Worm (Caenorhabditis elegans) whole organism, L1 larva: ENCODE results near the gene irld-57.

Experiments used
- C04F5.9 ChIP-seq: sonication (generic microtip); optimal IDR thresholded peaks from 2 replicates; lab custom pipeline; 2016; ENCODE audit warnings: missing genetic modification characterization, missing compliant biosample characterization
- aly-2 ChIP-seq: fragments of 150-350 bp; optimal IDR thresholded peaks from 2 replicates; lab custom pipeline; 2014; ENCODE audit warnings: missing biosample characterization, missing genetic modification characterization
- blmp-1 ChIP-seq: fragments of 150-350 bp; optimal IDR thresholded peaks from 2 replicates; lab custom pipeline; 2014; ENCODE audit warnings: missing biosample characterization, missing genetic modification characterization
- ceh-82 ChIP-seq, 3 experiments: fragments of 150-350 bp in 1 of 3; sonication (generic microtip) in 2 of 3; optimal IDR thresholded peaks; 2 replicates each; lab custom pipeline; 2014 to 2017; ENCODE audit warnings: missing biosample characterization in 3 of 3, missing genetic modification characterization in 3 of 3
- egl-27 ChIP-seq, 2 experiments: fragments of 150-350 bp in 1 of 2; sonication (generic microtip); optimal IDR thresholded peaks; 3 replicates each; lab custom pipeline; 2017 to 2018; ENCODE audit warnings: missing biosample characterization in 2 of 2, missing genetic modification characterization in 2 of 2, missing genetic modification reagents in 2 of 2
- lin-39 ChIP-seq: fragments of 150-350 bp; optimal IDR thresholded peaks from 2 replicates; lab custom pipeline; 2014; ENCODE audit warnings: missing biosample characterization, missing genetic modification reagents, missing genetic modification characterization
- lir-3 ChIP-seq: sonication (generic microtip); optimal IDR thresholded peaks from 2 replicates; lab custom pipeline; 2016; ENCODE audit warnings: mild to moderate bottlenecking, missing genetic modification characterization, moderate library complexity, missing compliant biosample characterization; ENCODE audit not compliant: poor library complexity
- nhr-28 ChIP-seq: fragments of 150-350 bp; optimal IDR thresholded peaks from 2 replicates; lab custom pipeline; 2014; ENCODE audit warnings: missing biosample characterization, missing genetic modification characterization
- nhr-77 ChIP-seq: fragments of 150-350 bp; optimal IDR thresholded peaks from 2 replicates; lab custom pipeline; 2014; ENCODE audit warnings: missing biosample characterization, missing genetic modification characterization
- pag-3 ChIP-seq: sonication (generic microtip); optimal IDR thresholded peaks from 2 replicates; lab custom pipeline; 2017; ENCODE audit warnings: missing genetic modification characterization, mild to moderate bottlenecking, missing compliant biosample characterization, antibody characterized with exemption, borderline replicate concordance; ENCODE audit not compliant: insufficient read depth
- pqm-1 ChIP-seq: sonication (generic microtip); optimal IDR thresholded peaks from 3 replicates; lab custom pipeline; 2017; ENCODE audit warnings: missing biosample characterization, missing genetic modification characterization
- snpc-4 ChIP-seq: fragments of 150-350 bp; optimal IDR thresholded peaks from 2 replicates; lab custom pipeline; 2014; ENCODE audit warnings: missing biosample characterization, missing genetic modification characterization
- unc-130 ChIP-seq: fragments of 150-350 bp; optimal IDR thresholded peaks from 2 replicates; lab custom pipeline; 2017; ENCODE audit warnings: missing biosample characterization, missing genetic modification characterization, inconsistent platforms
- ztf-11 ChIP-seq, 2 experiments: sonication (generic microtip); optimal IDR thresholded peaks; 2 replicates each; lab custom pipeline; 2016 to 2017; ENCODE audit warnings: missing genetic modification characterization in 2 of 2, missing biosample characterization in 1 of 2, missing compliant biosample characterization in 1 of 2

DNA sequence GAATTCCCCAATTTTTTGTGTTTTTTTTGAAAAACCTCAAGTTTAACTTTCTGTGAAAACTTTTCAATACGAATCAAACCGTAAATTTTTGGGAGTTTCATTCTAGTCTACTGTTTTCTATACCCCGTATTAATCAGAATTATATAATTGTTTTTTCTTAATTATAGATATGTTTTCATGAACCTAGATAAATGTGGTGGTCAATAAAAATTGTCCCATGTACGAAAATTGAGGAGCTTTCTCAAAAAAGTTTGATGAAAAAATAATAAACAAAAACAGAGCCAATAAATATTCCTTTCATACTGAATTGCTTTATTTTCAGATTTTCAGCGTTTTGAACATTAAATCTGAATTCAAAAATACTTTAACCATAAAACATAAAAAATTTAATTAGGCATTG, 16.1 kb downstream of the irld-57 start, which contains the start of gene Y6E2A.1:
- TF ChIP-seq blmp-1 (tag; lab: Kevin White, UChicago) (no peak), unc-130 (tag; lab: Kevin White, UChicago) (no peak), aly-2 (tag; lab: Kevin White, UChicago) (no peak), pqm-1 (tag; lab: Kevin White, UChicago) (no peak), nhr-77 (no peak), nhr-28 (tag; lab: Kevin White, UChicago) (no peak), snpc-4 (tag; lab: Kevin White, UChicago) (no peak), lir-3 (tag; lab: Kevin White, UChicago) (no peak), pag-3 (tag; lab: Kevin White, UChicago) (no peak), lin-39 (tag; lab: Kevin White, UChicago) (no peak), C04F5.9 (tag; lab: Kevin White, UChicago) (no peak), ztf-11 (tag; optimal IDR thresholded peaks at IDR 0.05; lab: Kevin White, UChicago) (no peak), ceh-82 (tag; optimal IDR thresholded peaks at IDR 0.05; lab: Kevin White, UChicago) (no peak), egl-27 (tag; optimal IDR thresholded peaks at IDR 0.05; lab: Kevin White, UChicago) (no peak)
